Worm (Caenorhabditis elegans): ENCODE data around the gene C45B2.1.

C45B2.1 gene

DNA sequence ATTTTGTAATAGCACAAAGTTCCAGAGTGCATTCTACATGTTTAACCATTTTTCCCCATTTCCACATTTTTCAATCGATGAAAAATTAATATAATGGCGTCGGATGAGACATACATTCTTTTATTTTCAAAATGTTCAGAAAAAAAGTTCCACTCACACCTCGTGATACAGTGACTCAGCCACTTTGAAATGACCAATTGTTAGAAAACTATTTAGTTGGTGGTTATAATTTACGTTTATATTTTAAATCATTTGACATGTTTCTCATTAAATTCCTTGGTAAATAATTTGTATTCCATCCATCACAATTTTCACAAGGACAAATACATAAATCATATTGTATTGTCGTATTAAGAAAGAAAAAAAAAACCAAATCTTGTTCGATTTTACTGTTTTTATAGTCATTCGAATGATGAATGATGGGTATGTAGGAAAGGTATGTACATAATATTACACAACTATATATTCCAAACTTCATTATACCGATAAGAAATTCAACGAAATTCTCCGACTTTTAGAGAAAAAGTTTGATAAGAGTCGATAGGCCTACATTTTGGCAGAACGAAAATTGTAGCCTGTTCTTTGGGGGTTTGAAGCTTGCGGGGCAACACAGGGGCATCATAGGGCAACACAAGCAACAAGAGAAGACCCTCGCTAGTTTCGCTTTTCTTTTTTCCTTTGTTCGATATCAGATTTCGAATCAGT lies 14.6 kb downstream of the C45B2.1 start:
- TF ChIP-seq lin-32 (GFP tag; optimal IDR thresholded peaks at IDR 0.05), result no peak
- TF ChIP-seq M03D4.4 (tag; optimal IDR thresholded peaks at IDR 0.05), result no peak
- TF ChIP-seq nhr-237 (tag; optimal IDR thresholded peaks at IDR 0.05), result no peak
- no peak for TF ChIP-seq unc-62 (GFP tag; optimal IDR thresholded peaks at IDR 0.05)

DNA sequence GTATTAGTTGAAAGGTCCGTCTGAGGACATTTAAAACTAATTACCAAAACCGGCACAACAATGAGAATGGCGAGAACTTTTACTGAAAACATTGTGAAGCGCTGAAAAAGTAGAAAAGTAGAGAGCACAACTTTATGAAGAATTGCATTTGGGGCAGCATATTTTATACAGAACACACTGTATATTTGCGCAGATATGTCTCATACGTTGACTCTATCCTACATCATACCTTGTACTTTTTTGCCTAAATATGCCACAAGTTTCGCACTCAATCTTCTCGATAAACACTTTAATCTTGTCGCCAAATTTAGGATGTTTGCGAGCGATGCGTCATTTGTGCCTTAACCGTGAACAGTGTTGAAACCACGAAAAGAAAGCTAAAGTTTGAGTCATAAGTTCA lies 17.4 kb downstream of the C45B2.1 start, which contains the start of gene C15H9.11:
TSS of gene C15H9.11 (minus strand) at position 101 of the 400 bp plus-strand sequence.
- TF ChIP-seq nhr-76 (tag; optimal IDR thresholded peaks at IDR 0.05) (no peak), nhr-28 (tag; optimal IDR thresholded peaks at IDR 0.05) (no peak), lsy-2 (tag; optimal IDR thresholded peaks at IDR 0.05) (no peak), unc-62 (GFP tag; optimal IDR thresholded peaks at IDR 0.05) (no peak), snpc-4 (tag; optimal IDR thresholded peaks at IDR 0.05) (no peak), elt-3 (tag; optimal IDR thresholded peaks at IDR 0.05) (no peak), nhr-237 (tag; optimal IDR thresholded peaks at IDR 0.05) (no peak), nhr-12 (tag; optimal IDR thresholded peaks at IDR 0.05) (no peak), ham-2 (GFP tag; optimal IDR thresholded peaks at IDR 0.05) (no peak), bed-3 (GFP tag; optimal IDR thresholded peaks at IDR 0.05) (no peak), elt-1 (tag; optimal IDR thresholded peaks at IDR 0.05; ENCODE audit: borderline replicate concordance, insufficient read depth) (no peak)

- TF ChIP-seq unc-62 (GFP tag; optimal IDR thresholded peaks at IDR 0.05) (no peak), nhr-76 (tag; optimal IDR thresholded peaks at IDR 0.05) (no peak), sem-2 (GFP tag; optimal IDR thresholded peaks at IDR 0.05) (no peak), unc-39 (tag; optimal IDR thresholded peaks at IDR 0.05) (no peak), lin-13 (tag; optimal IDR thresholded peaks at IDR 0.05) (no peak), pha-4 (tag; optimal IDR thresholded peaks at IDR 0.05) (no peak), zip-8 (tag; optimal IDR thresholded peaks at IDR 0.05) (no peak), ham-2 (GFP tag; optimal IDR thresholded peaks at IDR 0.05) (no peak), nhr-2 (tag; optimal IDR thresholded peaks at IDR 0.05) (no peak), blmp-1 (tag; optimal IDR thresholded peaks at IDR 0.05) (no peak), drap-1 (GFP tag; optimal IDR thresholded peaks at IDR 0.05) (no peak), lsy-2 (tag; optimal IDR thresholded peaks at IDR 0.05) (no peak)
Observed at ce11 chrX:6107962-6108361, 22.0 kb downstream of the C45B2.1 start.

- TF ChIP-seq zip-8 (tag; optimal IDR thresholded peaks at IDR 0.05), result no peak
- TF ChIP-seq elt-1 (tag; optimal IDR thresholded peaks at IDR 0.05; ENCODE audit: borderline replicate concordance, insufficient read depth), result peak; percentile 95
- TF ChIP-seq unc-120 (tag; optimal IDR thresholded peaks at IDR 0.05; ENCODE audit: poor library complexity, severe bottlenecking), result no peak
Observed at ce11 chrX:6109288-6109770, 23.4 kb downstream of the C45B2.1 start, which contains the start of gene kynu-1. Gene kynu-1 (minus strand): TSS chrX:6109338.

ce11 chrX:6112817-6113216 lies 26.9 kb downstream of the C45B2.1 start, which contains the start of gene prx-3:
Gene prx-3 (minus strand): TSS chrX:6112917.
- no peak for TF ChIP-seq sem-2 (GFP tag; optimal IDR thresholded peaks at IDR 0.05)
- no peak for TF ChIP-seq bed-3 (GFP tag; optimal IDR thresholded peaks at IDR 0.05)
- no peak for TF ChIP-seq tbx-8 (GFP tag; optimal IDR thresholded peaks at IDR 0.05)
- TF ChIP-seq ceh-39 (tag; optimal IDR thresholded peaks at IDR 0.05), result no peak
- TF ChIP-seq pha-4 (tag; optimal IDR thresholded peaks at IDR 0.05), result no peak
- TF ChIP-seq ceh-43 (GFP tag; optimal IDR thresholded peaks at IDR 0.05), result no peak
- TF ChIP-seq nhr-76 (tag; optimal IDR thresholded peaks at IDR 0.05), result no peak
- no peak for TF ChIP-seq elt-3 (tag; optimal IDR thresholded peaks at IDR 0.05)
- TF ChIP-seq lin-32 (GFP tag; optimal IDR thresholded peaks at IDR 0.05), result no peak
- TF ChIP-seq nhr-28 (tag; optimal IDR thresholded peaks at IDR 0.05), result no peak
- no peak for TF ChIP-seq blmp-1 (tag; optimal IDR thresholded peaks at IDR 0.05)
- no peak for TF ChIP-seq nhr-12 (tag; optimal IDR thresholded peaks at IDR 0.05)
- TF ChIP-seq mep-1 (tag; optimal IDR thresholded peaks at IDR 0.05), result no peak
- no peak for TF ChIP-seq flh-1 (GFP tag; optimal IDR thresholded peaks at IDR 0.05)
- TF ChIP-seq nhr-237 (tag; optimal IDR thresholded peaks at IDR 0.05), result no peak
- no peak for TF ChIP-seq ceh-83 (GFP tag; optimal IDR thresholded peaks at IDR 0.05)
- TF ChIP-seq sptf-1 (tag; optimal IDR thresholded peaks at IDR 0.05), result no peak
- no peak for TF ChIP-seq snpc-4 (tag; optimal IDR thresholded peaks at IDR 0.05)
- TF ChIP-seq ces-1 (GFP tag; optimal IDR thresholded peaks at IDR 0.05), result no peak
- TF ChIP-seq drap-1 (GFP tag; optimal IDR thresholded peaks at IDR 0.05), result no peak
